Fruit fly (Drosophila melanogaster): Measurements from ENCODE around the gene Sgs4.

The Sgs4 gene

DNA sequence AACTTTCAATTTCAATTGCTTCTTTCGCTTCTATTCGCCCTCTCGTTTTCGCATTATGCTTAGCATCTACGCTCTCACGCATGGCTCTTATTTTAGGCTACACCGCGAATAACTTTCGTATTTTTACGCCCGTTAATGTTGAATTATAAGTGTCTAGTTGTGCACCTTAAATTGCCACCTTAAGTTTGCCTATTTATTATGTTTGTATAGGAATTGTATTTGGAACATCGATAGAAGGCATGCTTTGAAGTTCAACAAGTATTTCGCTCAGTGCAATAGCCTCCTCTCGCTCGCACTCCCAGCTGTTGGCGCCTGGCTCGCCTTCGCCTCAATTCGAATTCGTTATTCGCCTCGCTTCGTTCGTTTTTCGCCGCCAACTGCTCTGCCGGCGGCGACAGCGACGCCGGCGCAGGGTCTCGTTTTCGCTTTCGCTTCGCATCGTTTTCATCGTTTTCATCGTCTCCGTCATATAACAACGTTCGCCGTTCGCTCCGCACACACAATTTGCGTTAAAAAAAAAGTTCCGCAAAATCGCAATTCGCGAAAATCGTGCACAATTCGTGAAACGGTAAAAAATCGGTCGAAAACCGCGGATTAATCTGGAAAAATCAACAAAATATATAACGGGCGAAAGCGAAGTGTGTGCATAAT, 45.1 kb downstream of the Sgs4 start:
- TF ChIP-seq Dek (tag; optimal IDR thresholded peaks at IDR 0.05) (peak; percentile 96), Abd-B (GFP tag; optimal IDR thresholded peaks at IDR 0.05) (peak; percentile 95), HLH4C (GFP tag; IDR thresholded peaks at IDR 0.05; ENCODE audit: partially characterized antibody) (no peak), Dref (GFP tag; IDR thresholded peaks at IDR 0.05) (peak; percentile 44; the same call in 1 of the 2 replicates), slou (GFP tag; optimal IDR thresholded peaks at IDR 0.05) (peak; percentile 96), CG10959 (GFP tag; IDR thresholded peaks at IDR 0.05) (peak; percentile 90), fu2 (GFP tag; optimal IDR thresholded peaks at IDR 0.05) (peak; percentile 98), Taf1 (GFP tag; IDR thresholded peaks at IDR 0.05) (peak; percentile 92), CG32772 (GFP tag; IDR thresholded peaks at IDR 0.05) (peak; percentile 97), jing (GFP tag; optimal IDR thresholded peaks at IDR 0.05) (peak; percentile 96), CG6791 (GFP tag; IDR thresholded peaks at IDR 0.05; ENCODE audit: partially characterized antibody) (no peak), CG1602 (GFP tag; optimal IDR thresholded peaks at IDR 0.05) (peak; percentile 97), chn (GFP tag; optimal IDR thresholded peaks at IDR 0.05) (peak; percentile 98), CG12071 (GFP tag; optimal IDR thresholded peaks at IDR 0.05) (peak; percentile 98), tgo (GFP tag; IDR thresholded peaks at IDR 0.05) (peak; percentile 97), yki (optimal IDR thresholded peaks at IDR 0.05) (no peak), Awh (GFP tag; IDR thresholded peaks at IDR 0.05) (peak; percentile 94), nau (GFP tag; optimal IDR thresholded peaks at IDR 0.05) (peak; percentile 95), Mrtf (GFP tag; IDR thresholded peaks at IDR 0.05) (peak; percentile 97), CG15514 (GFP tag; optimal IDR thresholded peaks at IDR 0.05) (peak; percentile 94), CG2678 (tag; optimal IDR thresholded peaks at IDR 0.05) (peak; percentile 98), sna (GFP tag; IDR thresholded peaks at IDR 0.05; ENCODE audit: partially characterized antibody) (no peak), NfI (GFP tag; optimal IDR thresholded peaks at IDR 0.05) (peak; percentile 98), Lim3 (GFP tag; IDR thresholded peaks at IDR 0.05) (peak; percentile 88), gt (GFP tag; IDR thresholded peaks at IDR 0.05) (peak; percentile 91), mld (GFP tag; IDR thresholded peaks at IDR 0.05; ENCODE audit: partially characterized antibody) (no peak), Ets97D (GFP tag; optimal IDR thresholded peaks at IDR 0.05) (peak; percentile 90), Ssrp (tag; optimal IDR thresholded peaks at IDR 0.05) (peak; percentile 95), HHEX (GFP tag; optimal IDR thresholded peaks at IDR 0.05) (peak; percentile 98), emc (GFP tag; optimal IDR thresholded peaks at IDR 0.05) (peak; percentile 95), CG7839 (tag; optimal IDR thresholded peaks at IDR 0.05) (peak; percentile 98), CG7928 (GFP tag; optimal IDR thresholded peaks at IDR 0.05) (peak; percentile 80), ato (GFP tag; IDR thresholded peaks at IDR 0.05; ENCODE audit: partially characterized antibody) (no peak), dati (GFP tag; IDR thresholded peaks at IDR 0.05) (peak; percentile 89), tup (GFP tag; optimal IDR thresholded peaks at IDR 0.05) (peak; percentile 97), gro (GFP tag; optimal IDR thresholded peaks at IDR 0.05) (peak; percentile 99), Dad (GFP tag; optimal IDR thresholded peaks at IDR 0.05) (peak; percentile 97), CG6175 (GFP tag; IDR thresholded peaks at IDR 0.05) (peak; percentile 93), Neu2 (GFP tag; optimal IDR thresholded peaks at IDR 0.05; ENCODE audit: borderline replicate concordance) (peak; percentile 89), abd-A (tag; optimal IDR thresholded peaks at IDR 0.05) (peak; percentile 61), Ptx1 (GFP tag; IDR thresholded peaks at IDR 0.05) (peak; percentile 98), CG10979 (tag; optimal IDR thresholded peaks at IDR 0.05) (peak; percentile 94), crol (GFP tag; IDR thresholded peaks at IDR 0.05) (peak; percentile 65; the same call in 1 of the 2 replicates), CG17568 (GFP tag; optimal IDR thresholded peaks at IDR 0.05) (peak; percentile 91), CG9932 (GFP tag; IDR thresholded peaks at IDR 0.05) (peak; percentile 97), zfh2 (GFP tag; optimal IDR thresholded peaks at IDR 0.05) (peak; percentile 98), CG16815 (GFP tag; optimal IDR thresholded peaks at IDR 0.05) (peak; percentile 97), odd (GFP tag; optimal IDR thresholded peaks at IDR 0.05) (peak; percentile 90), gsb (GFP tag; IDR thresholded peaks at IDR 0.05) (peak; percentile 93), tx (GFP tag; optimal IDR thresholded peaks at IDR 0.05) (peak; percentile 98)

Data from whole organism, embryonic.